Worm (Caenorhabditis elegans) whole organism, young adult: ENCODE measurements around the gene F35D2.1.

ENCODE experiments used
- B0035.1 ChIP-seq: sonication (generic microtip); optimal IDR thresholded peaks from 2 replicates; lab custom pipeline; 2016; ENCODE audit warnings: missing genetic modification characterization, mild to moderate bottlenecking, missing compliant biosample characterization, missing genotype, missing genetic modification reagents
- B0261.1 ChIP-seq: sonication (generic microtip); optimal IDR thresholded peaks from 2 replicates; lab custom pipeline; 2016; ENCODE audit warnings: mild to moderate bottlenecking, missing genetic modification characterization, moderate library complexity, missing compliant biosample characterization
- F23B12.7 ChIP-seq: sonication (generic microtip); optimal IDR thresholded peaks from 2 replicates; lab custom pipeline; 2017; ENCODE audit warnings: missing genetic modification characterization, mild to moderate bottlenecking, missing compliant biosample characterization, antibody characterized with exemption, moderate library complexity; ENCODE audit not compliant: insufficient read depth
- F39B2.1 ChIP-seq: fragments of 200-800 bp; sonication (Bioruptor generic); IDR thresholded peaks from 2 replicates; pipeline ENCODE4 v1.3.6; 2022; ENCODE audit warnings: missing genetic modification reagents, missing genetic modification characterization, missing compliant biosample characterization
- F57A8.1 ChIP-seq: fragments of 200-800 bp; sonication (Bioruptor generic); optimal IDR thresholded peaks from 2 replicates; lab custom pipeline; 2018; ENCODE audit warnings: mild to moderate bottlenecking, missing genetic modification characterization, moderate library complexity, missing compliant biosample characterization
- F57C9.4 ChIP-seq: sonication (generic microtip); optimal IDR thresholded peaks from 2 replicates; lab custom pipeline; 2017; ENCODE audit warnings: mild to moderate bottlenecking, missing genetic modification characterization, missing compliant biosample characterization
- T26A5.8 ChIP-seq: sonication (generic microtip); optimal IDR thresholded peaks from 2 replicates; lab custom pipeline; 2016; ENCODE audit warnings: missing genetic modification characterization, missing compliant biosample characterization
- Y53F4B.3 ChIP-seq: fragments of 200-800 bp; sonication (Bioruptor generic); IDR thresholded peaks from 2 replicates; pipeline ENCODE4 v1.3.6; 2022; ENCODE audit warnings: missing genetic modification reagents, missing genetic modification characterization, missing compliant biosample characterization
- Y53G8AR.9 ChIP-seq: fragments of 200-800 bp; sonication (Bioruptor generic); conservative IDR thresholded peaks from 2 replicates; pipeline ENCODE4 v1.3.6; 2022; ENCODE audit warnings: missing genetic modification reagents, missing genetic modification characterization, missing compliant biosample characterization
- Y56A3A.18 ChIP-seq: fragments of 200-800 bp; sonication (Bioruptor generic); IDR thresholded peaks from 2 replicates; pipeline ENCODE4 v1.3.6; 2022; ENCODE audit warnings: missing genetic modification reagents, missing genetic modification characterization, missing compliant biosample characterization
- Y79H2A.3 ChIP-seq: fragments of 200-800 bp; sonication (Bioruptor generic); conservative IDR thresholded peaks from 2 replicates; pipeline ENCODE4 v1.3.6; 2022; ENCODE audit warnings: missing genetic modification reagents, missing genetic modification characterization, missing compliant biosample characterization
- aptf-2 ChIP-seq: fragments of 200-800 bp; sonication (Bioruptor generic); conservative IDR thresholded peaks from 2 replicates; pipeline ENCODE4 v1.3.6; 2022; ENCODE audit warnings: missing genetic modification reagents, missing genetic modification characterization, missing compliant biosample characterization
- athp-1 ChIP-seq: sonication (generic microtip); optimal IDR thresholded peaks from 2 replicates; lab custom pipeline; 2017; ENCODE audit warnings: mild to moderate bottlenecking, missing genetic modification characterization, missing compliant biosample characterization
- attf-5 ChIP-seq: fragments of 200-800 bp; sonication (Bioruptor generic); optimal IDR thresholded peaks from 2 replicates; lab custom pipeline; 2018; ENCODE audit warnings: mild to moderate bottlenecking, missing genetic modification characterization, missing compliant biosample characterization
- cebp-1 ChIP-seq, 2 experiments: fragments of 200-800 bp in 1 of 2; sonication (Bioruptor generic) in 1 of 2; sonication (generic microtip) in 1 of 2; IDR thresholded peaks in 1 of 2; optimal IDR thresholded peaks in 1 of 2; 2 replicates each; pipeline versions ENCODE4 v1.3.6 to Lab custom; 2017 to 2022; ENCODE audit warnings: missing compliant biosample characterization in 2 of 2, missing genetic modification characterization in 2 of 2, mild to moderate bottlenecking in 1 of 2, missing genetic modification reagents in 1 of 2, moderate library complexity in 1 of 2
- cebp-2 ChIP-seq: fragments of 200-800 bp; sonication (Bioruptor generic); IDR thresholded peaks from 2 replicates; pipeline ENCODE4 v1.3.6; 2022; ENCODE audit warnings: missing genetic modification characterization, missing compliant biosample characterization
- ceh-100 ChIP-seq: fragments of 200-800 bp; sonication (Bioruptor generic); IDR thresholded peaks from 2 replicates; pipeline ENCODE4 v1.3.6; 2022; ENCODE audit warnings: missing genetic modification reagents, missing genetic modification characterization, missing compliant biosample characterization
- ceh-91 ChIP-seq: fragments of 200-800 bp; sonication (Bioruptor generic); IDR thresholded peaks from 2 replicates; pipeline ENCODE4 v1.3.6; 2022; ENCODE audit warnings: missing genetic modification reagents, missing genetic modification characterization, missing compliant biosample characterization
- dox-1 ChIP-seq: fragments of 200-800 bp; sonication (Bioruptor generic); IDR thresholded peaks from 2 replicates; pipeline ENCODE4 v1.3.6; 2022; ENCODE audit warnings: missing genetic modification reagents, missing genetic modification characterization, missing compliant biosample characterization
- dpff-1 ChIP-seq: sonication (generic microtip); optimal IDR thresholded peaks from 2 replicates; lab custom pipeline; 2017; ENCODE audit warnings: mild to moderate bottlenecking, missing genetic modification characterization, missing compliant biosample characterization
- dpl-1 ChIP-seq: fragments of 150-350 bp; optimal IDR thresholded peaks from 2 replicates; lab custom pipeline; 2014; ENCODE audit warnings: missing biosample characterization, missing genetic modification reagents, missing genetic modification characterization
- egrh-3 ChIP-seq: fragments of 200-800 bp; sonication (Bioruptor generic); IDR thresholded peaks from 2 replicates; pipeline ENCODE4 v1.3.6; 2022; ENCODE audit warnings: missing genetic modification reagents, missing genetic modification characterization, missing compliant biosample characterization
- fkh-3 ChIP-seq: sonication (generic microtip); optimal IDR thresholded peaks from 2 replicates; lab custom pipeline; 2016; ENCODE audit warnings: mild to moderate bottlenecking, missing genetic modification characterization, missing compliant biosample characterization
- him-1 ChIP-seq: sonication (generic microtip); optimal IDR thresholded peaks from 2 replicates; lab custom pipeline; 2016; ENCODE audit warnings: missing genotype, missing genetic modification reagents, missing genetic modification characterization, missing compliant biosample characterization
- hlh-12 ChIP-seq: sonication (generic microtip); optimal IDR thresholded peaks from 2 replicates; lab custom pipeline; 2016; ENCODE audit warnings: missing genetic modification characterization, missing compliant biosample characterization
- hlh-26 ChIP-seq: fragments of 200-800 bp; sonication (Bioruptor generic); conservative IDR thresholded peaks from 2 replicates; pipeline ENCODE4 v1.3.6; 2022; ENCODE audit warnings: missing genetic modification reagents, missing genetic modification characterization, missing compliant biosample characterization
- hmg-1.2 ChIP-seq: fragments of 200-800 bp; sonication (Bioruptor generic); IDR thresholded peaks from 2 replicates; pipeline ENCODE4 v1.3.6; 2022; ENCODE audit warnings: missing genetic modification reagents, missing genetic modification characterization, missing compliant biosample characterization
- let-526 ChIP-seq: fragments of 200-800 bp; sonication (Bioruptor generic); IDR thresholded peaks from 2 replicates; pipeline ENCODE4 v1.3.6; 2022; ENCODE audit warnings: missing genetic modification reagents, missing genetic modification characterization, missing compliant biosample characterization
- let-607 ChIP-seq, 2 experiments: fragments of 200-800 bp in 1 of 2; sonication (Bioruptor generic) in 1 of 2; sonication (generic microtip) in 1 of 2; optimal IDR thresholded peaks; 2 replicates each; lab custom pipeline; 2016 to 2018; ENCODE audit warnings: mild to moderate bottlenecking in 2 of 2, missing compliant biosample characterization in 2 of 2, missing genetic modification characterization in 2 of 2, moderate library complexity in 2 of 2, missing genotype in 1 of 2
- lin-40 ChIP-seq: sonication (generic microtip); optimal IDR thresholded peaks from 2 replicates; lab custom pipeline; 2016; ENCODE audit warnings: missing genetic modification characterization, mild to moderate bottlenecking, missing compliant biosample characterization, missing genotype, missing genetic modification reagents
- lin-54 ChIP-seq: fragments of 200-800 bp; sonication (Bioruptor generic); optimal IDR thresholded peaks from 2 replicates; lab custom pipeline; 2018; ENCODE audit warnings: mild to moderate bottlenecking, missing genetic modification characterization, missing compliant biosample characterization
- lir-1 ChIP-seq: fragments of 200-800 bp; sonication (Bioruptor generic); conservative IDR thresholded peaks from 2 replicates; pipeline ENCODE4 v1.3.6; 2022; ENCODE audit warnings: missing genetic modification reagents, missing genetic modification characterization, missing compliant biosample characterization
- lsl-1 ChIP-seq: fragments of 200-800 bp; sonication (Bioruptor generic); optimal IDR thresholded peaks from 2 replicates; lab custom pipeline; 2018; ENCODE audit warnings: mild to moderate bottlenecking, missing genetic modification characterization, moderate library complexity, missing compliant biosample characterization
- madf-6 ChIP-seq: fragments of 200-800 bp; sonication (Bioruptor generic); IDR thresholded peaks from 2 replicates; pipeline ENCODE4 v1.3.6; 2022; ENCODE audit warnings: missing genetic modification reagents, missing genetic modification characterization, missing compliant biosample characterization
- madf-8 ChIP-seq: fragments of 200-800 bp; sonication (Bioruptor generic); conservative IDR thresholded peaks from 2 replicates; pipeline ENCODE4 v1.3.6; 2022; ENCODE audit warnings: missing genetic modification reagents, missing genetic modification characterization, missing compliant biosample characterization
- nfya-1 ChIP-seq: sonication (generic microtip); optimal IDR thresholded peaks from 2 replicates; lab custom pipeline; 2017; ENCODE audit warnings: antibody characterized with exemption, missing compliant biosample characterization, missing genetic modification characterization, borderline replicate concordance; ENCODE audit not compliant: insufficient read depth
- nfyb-1 ChIP-seq: fragments of 200-800 bp; sonication (Bioruptor generic); IDR thresholded peaks from 2 replicates; pipeline ENCODE4 v1.3.6; 2022; ENCODE audit warnings: missing genetic modification reagents, missing genetic modification characterization, missing compliant biosample characterization
- nhr-80 ChIP-seq: sonication (generic microtip); optimal IDR thresholded peaks from 2 replicates; lab custom pipeline; 2016; ENCODE audit warnings: missing genetic modification characterization, missing compliant biosample characterization
- repo-1 ChIP-seq: sonication (generic microtip); optimal IDR thresholded peaks from 2 replicates; lab custom pipeline; 2017; ENCODE audit warnings: mild to moderate bottlenecking, missing genetic modification characterization, missing compliant biosample characterization
- rpc-1 ChIP-seq, 2 experiments: fragments of 150-350 bp in 1 of 2; sonication (generic microtip) in 1 of 2; optimal IDR thresholded peaks; 2 replicates each; lab custom pipeline; 2014 to 2018; ENCODE audit warnings: missing biosample characterization in 1 of 2, missing genetic modification characterization in 1 of 2, missing genetic modification reagents in 1 of 2, missing genotype in 1 of 2
- zfh-2 ChIP-seq: fragments of 200-800 bp; sonication (Bioruptor generic); conservative IDR thresholded peaks from 2 replicates; pipeline ENCODE4 v1.3.6; 2022; ENCODE audit warnings: missing genetic modification reagents, missing genetic modification characterization, missing compliant biosample characterization
- ztf-22 ChIP-seq: fragments of 200-800 bp; sonication (Bioruptor generic); optimal IDR thresholded peaks from 2 replicates; lab custom pipeline; 2018; ENCODE audit warnings: mild to moderate bottlenecking, missing genetic modification characterization, moderate library complexity, missing compliant biosample characterization
- ztf-28 ChIP-seq: fragments of 200-800 bp; sonication (Bioruptor generic); IDR thresholded peaks from 2 replicates; pipeline ENCODE4 v1.3.6; 2022; ENCODE audit warnings: missing genetic modification reagents, missing genetic modification characterization, missing compliant biosample characterization

The F35D2.1 gene

DNA sequence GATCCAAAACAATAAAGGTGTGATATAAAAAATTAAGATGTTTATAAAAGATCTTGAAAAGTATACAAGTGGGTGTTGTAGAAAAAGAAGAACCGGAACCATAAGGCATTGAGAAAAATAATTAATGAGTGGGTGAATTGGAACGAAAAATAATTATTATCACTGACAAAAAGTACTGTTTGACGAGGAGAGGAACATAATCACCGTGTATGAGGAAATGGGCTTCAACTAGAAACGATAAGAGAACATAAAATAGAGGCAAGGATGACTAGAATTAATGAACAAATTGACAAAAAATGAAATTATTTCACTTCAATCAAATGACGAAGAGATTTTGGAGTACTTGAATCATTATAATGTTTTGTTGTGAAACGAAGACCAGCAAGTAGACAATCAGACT, 42.5 kb downstream of the F35D2.1 start:
- TF ChIP-seq nhr-80 (tag; lab: Kevin White, UChicago) (peak; percentile 52), him-1 (peak; percentile 2), ceh-91 (GFP tag; lab: Robert Waterston, UW) (no peak)

- TF ChIP-seq let-607 (tag; optimal IDR thresholded peaks at IDR 0.05; lab: Kevin White, UChicago) (no peak), nfyb-1 (GFP tag; lab: Robert Waterston, UW) (no peak)
These were observed 44.7 kb downstream of the F35D2.1 start, which contains the start of gene R07G3.8 for ce11 chrII:7620413-7620812. TSS of gene R07G3.8 (minus strand) at chrII:7620513.

- TF ChIP-seq Y79H2A.3 (GFP tag; lab: Robert Waterston, UW) (no peak), athp-1 (no peak), Y56A3A.18 (GFP tag; lab: Robert Waterston, UW) (no peak), hlh-12 (tag; lab: Kevin White, UChicago) (no peak), dox-1 (no peak), B0035.1 (tag; lab: Kevin White, UChicago) (no peak), hlh-26 (GFP tag; lab: Robert Waterston, UW) (no peak), egrh-3 (GFP tag; lab: Robert Waterston, UW) (no peak), lir-1 (no peak), zfh-2 (no peak), madf-6 (no peak), F57C9.4 (tag; lab: Kevin White, UChicago) (no peak), ceh-100 (GFP tag; lab: Robert Waterston, UW) (no peak), lin-54 (GFP tag; lab: Kevin White, UChicago) (no peak), lin-40 (no peak), attf-5 (no peak), F39B2.1 (no peak), cebp-1 (GFP tag; IDR thresholded peaks at IDR 0.05; lab: Robert Waterston, UW) (no peak), cebp-1 (tag; optimal IDR thresholded peaks at IDR 0.05; lab: Kevin White, UChicago) (no peak)
These were observed 45.8 kb downstream of the F35D2.1 start for ce11 chrII:7621513-7621912.

ce11 chrII:7623466-7623865, 47.8 kb downstream of the F35D2.1 start:
- TF ChIP-seq lsl-1 = no peak
- no peak for TF ChIP-seq athp-1
- no peak for TF ChIP-seq F57A8.1 (GFP tag; lab: Kevin White, UChicago)
- TF ChIP-seq let-526 (GFP tag; lab: Robert Waterston, UW) = no peak
- TF ChIP-seq hlh-26 (GFP tag; lab: Robert Waterston, UW) = no peak
- TF ChIP-seq ztf-28 = no peak
- no peak for TF ChIP-seq aptf-2 (GFP tag; lab: Robert Waterston, UW)
- no peak for TF ChIP-seq cebp-2 (GFP tag; lab: Robert Waterston, UW)
- no peak for TF ChIP-seq dpff-1 (tag; lab: Kevin White, UChicago)
- TF ChIP-seq F23B12.7 (tag; lab: Kevin White, UChicago) = no peak
- TF ChIP-seq attf-5 = peak; percentile 18
- no peak for TF ChIP-seq fkh-3 (tag; lab: Kevin White, UChicago)
- no peak for TF ChIP-seq ztf-22 (GFP tag; lab: Kevin White, UChicago)
- no peak for TF ChIP-seq nfya-1 (tag; lab: Kevin White, UChicago)
- no peak for TF ChIP-seq Y53G8AR.9 (GFP tag; lab: Robert Waterston, UW)
- TF ChIP-seq Y53F4B.3 (GFP tag; lab: Robert Waterston, UW) = no peak
- no peak for TF ChIP-seq dpl-1 (GFP tag; lab: Kevin White, UChicago)
- TF ChIP-seq rpc-1 (optimal IDR thresholded peaks at IDR 0.05; lab: Kevin White, UChicago) = no peak
- no peak for TF ChIP-seq rpc-1 (tag; optimal IDR thresholded peaks at IDR 0.05; lab: Kevin White, UChicago)
- no peak for TF ChIP-seq cebp-1 (GFP tag; IDR thresholded peaks at IDR 0.05; lab: Robert Waterston, UW)
- no peak for TF ChIP-seq cebp-1 (tag; optimal IDR thresholded peaks at IDR 0.05; lab: Kevin White, UChicago)
- no peak for TF ChIP-seq repo-1 (tag; lab: Kevin White, UChicago)
- no peak for TF ChIP-seq T26A5.8 (tag; lab: Kevin White, UChicago)
- peak; percentile 77 for TF ChIP-seq nhr-80 (tag; lab: Kevin White, UChicago)
- no peak for TF ChIP-seq madf-8 (GFP tag; lab: Robert Waterston, UW)
- no peak for TF ChIP-seq B0261.1
- TF ChIP-seq zfh-2 = peak; percentile 40; the same call in 1 of the 2 replicates
- TF ChIP-seq madf-6 = no peak
- TF ChIP-seq hmg-1.2 (GFP tag; lab: Robert Waterston, UW) = peak; percentile 64; the same call in 1 of the 2 replicates
